Worm (Caenorhabditis elegans) whole organism, L1 larva: ENCODE data around the gene C33D9.13.

Experiments
- efl-3 ChIP-seq: fragments of 200-800 bp; sonication (Bioruptor generic); optimal IDR thresholded peaks from 2 replicates; lab custom pipeline; 2018; ENCODE audit warnings: mild to moderate bottlenecking, missing genetic modification characterization, missing compliant biosample characterization
- hlh-17 ChIP-seq: fragments of 200-800 bp; sonication (Bioruptor generic); optimal IDR thresholded peaks from 2 replicates; lab custom pipeline; 2018; ENCODE audit warnings: missing genetic modification characterization, mild to moderate bottlenecking, missing compliant biosample characterization, moderate library complexity, borderline replicate concordance
- irx-1 ChIP-seq: sonication (generic microtip); optimal IDR thresholded peaks from 2 replicates; lab custom pipeline; 2016; ENCODE audit warnings: missing genetic modification characterization, missing compliant biosample characterization
- lin-15B ChIP-seq: fragments of 150-350 bp; sonication (generic microtip); optimal IDR thresholded peaks from 3 replicates; lab custom pipeline; 2014; ENCODE audit warnings: missing biosample characterization, missing genetic modification characterization
- lin-39 ChIP-seq: fragments of 150-350 bp; optimal IDR thresholded peaks from 2 replicates; lab custom pipeline; 2014; ENCODE audit warnings: missing biosample characterization, missing genetic modification reagents, missing genetic modification characterization
- lir-3 ChIP-seq: sonication (generic microtip); optimal IDR thresholded peaks from 2 replicates; lab custom pipeline; 2016; ENCODE audit warnings: mild to moderate bottlenecking, missing genetic modification characterization, moderate library complexity, missing compliant biosample characterization; ENCODE audit not compliant: poor library complexity
- lsy-2 ChIP-seq, 2 experiments: fragments of 150-350 bp; optimal IDR thresholded peaks; 2 replicates each; lab custom pipeline; 2014; ENCODE audit warnings: missing biosample characterization in 2 of 2, missing genetic modification characterization in 2 of 2
- nhr-11 ChIP-seq: fragments of 150-350 bp; optimal IDR thresholded peaks from 2 replicates; lab custom pipeline; 2014; ENCODE audit warnings: missing biosample characterization, missing genetic modification characterization
- nhr-47 ChIP-seq: sonication (generic microtip); optimal IDR thresholded peaks from 2 replicates; lab custom pipeline; 2016; ENCODE audit warnings: mild to moderate bottlenecking, missing genetic modification characterization, moderate library complexity, missing compliant biosample characterization
- sptf-1 ChIP-seq: fragments of 150-350 bp; optimal IDR thresholded peaks from 2 replicates; lab custom pipeline; 2014; ENCODE audit warnings: missing biosample characterization, missing genetic modification characterization
- tbx-2 ChIP-seq: sonication (generic microtip); optimal IDR thresholded peaks from 2 replicates; lab custom pipeline; 2016; ENCODE audit warnings: missing genetic modification characterization, missing compliant biosample characterization
- unc-62 ChIP-seq: fragments of 150-350 bp; optimal IDR thresholded peaks from 2 replicates; lab custom pipeline; 2014; ENCODE audit warnings: missing biosample characterization, missing genetic modification reagents, missing genetic modification characterization
- zag-1 ChIP-seq: fragments of 150-350 bp; optimal IDR thresholded peaks from 2 replicates; lab custom pipeline; 2014; ENCODE audit warnings: missing biosample characterization, missing genetic modification characterization

ce11 chrIV:8821147-8821546 is 36.1 kb upstream of the C33D9.13 start, which contains the start of gene T28C6.5:
- TF ChIP-seq unc-62 (GFP tag; lab: Kevin White, UChicago) (no peak), hlh-17 (GFP tag; lab: Kevin White, UChicago) (no peak), lin-39 (no peak), tbx-2 (tag; lab: Kevin White, UChicago) (no peak), nhr-11 (tag; lab: Kevin White, UChicago) (no peak), lir-3 (no peak), irx-1 (tag; lab: Kevin White, UChicago) (no peak), sptf-1 (tag; lab: Kevin White, UChicago) (no peak), efl-3 (GFP tag; lab: Kevin White, UChicago) (no peak), lsy-2 (tag; optimal IDR thresholded peaks at IDR 0.05; lab: Kevin White, UChicago) (no peak), nhr-47 (tag; lab: Kevin White, UChicago) (no peak), zag-1 (tag; lab: Kevin White, UChicago) (no peak), lin-15B (tag; lab: Kevin White, UChicago) (no peak)
